Worm (Caenorhabditis elegans) whole organism, late embryonic: ENCODE measurements around the gene gst-41.
"Not testable (repeated sequence)": the region's sequence is repeated elsewhere in the genome, so short reads cannot be mapped to it uniquely, and the experiment has no call there.

Experiments used
- ama-1 ChIP-seq: fragments of 150-350 bp; optimal IDR thresholded peaks from 2 replicates; lab custom pipeline; 2014
- ceh-6 ChIP-seq: fragments of 200-800 bp; sonication (Bioruptor generic); optimal IDR thresholded peaks from 2 replicates; lab custom pipeline; 2018; ENCODE audit warnings: mild to moderate bottlenecking, missing genetic modification characterization, missing compliant biosample characterization
- ceh-9 ChIP-seq: sonication (generic microtip); optimal IDR thresholded peaks from 2 replicates; lab custom pipeline; 2016; ENCODE audit warnings: mild to moderate bottlenecking, missing genetic modification characterization, inconsistent platforms, missing compliant biosample characterization
- dmd-4 ChIP-seq: sonication (generic microtip); optimal IDR thresholded peaks from 2 replicates; lab custom pipeline; 2016; ENCODE audit warnings: borderline replicate concordance, missing genetic modification characterization, missing compliant biosample characterization
- elt-4 ChIP-seq: sonication (generic microtip); optimal IDR thresholded peaks from 2 replicates; lab custom pipeline; 2016; ENCODE audit warnings: missing genetic modification characterization, missing compliant biosample characterization
- gmeb-2 ChIP-seq: sonication (generic microtip); optimal IDR thresholded peaks from 2 replicates; lab custom pipeline; 2016; ENCODE audit warnings: missing genetic modification characterization, inconsistent platforms, missing compliant biosample characterization
- hlh-13 ChIP-seq: fragments of 200-800 bp; sonication (Bioruptor generic); optimal IDR thresholded peaks from 2 replicates; lab custom pipeline; 2018; ENCODE audit warnings: mild to moderate bottlenecking, missing genetic modification characterization, missing compliant biosample characterization
- pax-1 ChIP-seq: fragments of 150-350 bp; optimal IDR thresholded peaks from 2 replicates; lab custom pipeline; 2014; ENCODE audit warnings: missing biosample characterization, missing genetic modification characterization
- pha-2 ChIP-seq: sonication (generic microtip); optimal IDR thresholded peaks from 2 replicates; lab custom pipeline; 2017; ENCODE audit warnings: mild to moderate bottlenecking, missing genetic modification characterization, missing compliant biosample characterization
- pha-4 ChIP-seq: fragments of 150-350 bp; optimal IDR thresholded peaks from 2 replicates; lab custom pipeline; 2018; ENCODE audit warnings: missing biosample characterization, missing genetic modification reagents, missing genetic modification characterization
- rnt-1 ChIP-seq: sonication (generic microtip); optimal IDR thresholded peaks from 2 replicates; lab custom pipeline; 2016; ENCODE audit warnings: missing genetic modification characterization, missing compliant biosample characterization
- syd-9 ChIP-seq: sonication (generic microtip); optimal IDR thresholded peaks from 2 replicates; lab custom pipeline; 2016; ENCODE audit warnings: mild to moderate bottlenecking, missing genetic modification characterization, moderate library complexity, missing compliant biosample characterization
- unc-86 ChIP-seq: sonication (generic microtip); optimal IDR thresholded peaks from 2 replicates; lab custom pipeline; 2016; ENCODE audit warnings: missing genetic modification characterization, missing compliant biosample characterization

DNA sequence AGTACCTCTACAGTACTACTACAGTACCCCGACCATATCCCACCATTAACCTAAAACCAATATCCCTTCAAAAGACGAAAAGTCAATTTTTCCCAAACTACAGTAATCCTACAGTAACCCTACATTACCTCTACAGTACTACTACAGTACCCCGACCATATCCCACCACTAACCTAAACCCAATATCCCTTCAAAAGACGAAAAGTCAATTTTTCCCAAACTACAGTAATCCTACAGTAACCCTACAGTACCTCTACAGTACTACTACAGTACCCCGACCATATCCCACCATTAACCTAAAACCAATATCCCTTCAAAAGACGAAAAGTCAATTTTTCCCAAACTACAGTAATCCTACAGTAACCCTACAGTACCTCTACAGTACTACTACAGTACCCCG is 45.2 kb upstream of the gst-41 start, which contains the start of gene nhr-141:
- TF ChIP-seq ama-1 (lab: Kevin White, UChicago); unc-86 (tag; lab: Kevin White, UChicago); hlh-13; rnt-1 (tag; lab: Kevin White, UChicago); elt-4 (tag; lab: Kevin White, UChicago); gmeb-2 (tag; lab: Kevin White, UChicago); pax-1 (tag; lab: Kevin White, UChicago); syd-9 (tag; lab: Kevin White, UChicago); ceh-9 (tag; lab: Kevin White, UChicago); pha-4; pha-2; dmd-4 (tag; lab: Kevin White, UChicago); ceh-6: not testable (repeated sequence)
